Fruit fly (Drosophila melanogaster) whole organism, embryonic: ENCODE measurements around the gene CG8349.

Experiments used
- Ada2b ChIP-seq: fragments of 200-800 bp; sonication (Bioruptor generic); IDR thresholded peaks from 2 replicates; pipeline ENCODE4 v1.3.6; 2022; ENCODE audit warnings: missing biosample characterization, missing genetic modification characterization
- Asciz ChIP-seq: fragments of 200-800 bp; sonication (Bioruptor generic); optimal IDR thresholded peaks from 2 replicates; lab custom pipeline; 2017; ENCODE audit warnings: missing biosample characterization, mild to moderate bottlenecking, missing genetic modification characterization, missing genetic modification reagents
- C15 ChIP-seq: fragments of 200-800 bp; sonication (Bioruptor generic); IDR thresholded peaks from 3 replicates; pipeline ENCODE4 v1.3.6; 2022; ENCODE audit warnings: missing biosample characterization, missing genetic modification characterization
- CG10267 ChIP-seq: fragments of 200-800 bp; sonication (Bioruptor generic); optimal IDR thresholded peaks from 2 replicates; lab custom pipeline; 2018; ENCODE audit warnings: missing biosample characterization, mild to moderate bottlenecking, missing genetic modification characterization, moderate library complexity
- CG10321 ChIP-seq: fragments of 200-800 bp; sonication (Bioruptor generic); IDR thresholded peaks from 2 replicates; pipeline ENCODE4 v1.3.6; 2022; ENCODE audit warnings: missing biosample characterization, missing genetic modification characterization
- CG13424 ChIP-seq: fragments of 200-800 bp; sonication (Bioruptor generic); optimal IDR thresholded peaks from 2 replicates; lab custom pipeline; 2019; ENCODE audit warnings: missing biosample characterization, mild to moderate bottlenecking, missing genetic modification characterization, moderate library complexity
- CG14014 ChIP-seq: fragments of 200-800 bp; sonication (Bioruptor generic); IDR thresholded peaks from 2 replicates; pipeline ENCODE4 v1.3.6; 2022; ENCODE audit warnings: missing biosample characterization, missing genetic modification characterization
- CG17359 ChIP-seq: fragments of 200-800 bp; sonication (Bioruptor generic); optimal IDR thresholded peaks from 3 replicates; lab custom pipeline; 2018; ENCODE audit warnings: missing biosample characterization, mild to moderate bottlenecking, missing genetic modification characterization, moderate library complexity
- CG2129 ChIP-seq: fragments of 200-800 bp; sonication (Bioruptor generic); IDR thresholded peaks from 2 replicates; pipeline ENCODE4 v1.3.6; 2022; ENCODE audit warnings: missing biosample characterization, missing genetic modification characterization; ENCODE audit not compliant: partially characterized antibody
- CG2678 ChIP-seq: fragments of 200-800 bp; sonication (Bioruptor generic); optimal IDR thresholded peaks from 3 replicates; lab custom pipeline; 2019; ENCODE audit warnings: missing biosample characterization, mild to moderate bottlenecking, missing genetic modification characterization, moderate library complexity
- CG32772 ChIP-seq: fragments of 200-800 bp; sonication (Bioruptor generic); IDR thresholded peaks from 2 replicates; pipeline ENCODE4 v1.3.6; 2022; ENCODE audit warnings: missing biosample characterization, missing genetic modification characterization
- CG34224 ChIP-seq: fragments of 200-800 bp; sonication (Bioruptor generic); IDR thresholded peaks from 3 replicates; pipeline ENCODE4 v1.3.6; 2022; ENCODE audit warnings: missing biosample characterization, missing genetic modification characterization; ENCODE audit not compliant: partially characterized antibody
- CG5245 ChIP-seq: fragments of 200-800 bp; sonication (Bioruptor generic); optimal IDR thresholded peaks from 3 replicates; lab custom pipeline; 2016; ENCODE audit warnings: missing biosample characterization, missing genetic modification characterization
- CG5953 ChIP-seq: fragments of 200-800 bp; sonication (Bioruptor generic); IDR thresholded peaks from 2 replicates; pipeline ENCODE4 v1.3.6; 2022; ENCODE audit warnings: missing biosample characterization, missing genetic modification characterization
- CG6791 ChIP-seq: fragments of 200-800 bp; sonication (Bioruptor generic); IDR thresholded peaks from 3 replicates; pipeline ENCODE4 v1.3.6; 2022; ENCODE audit warnings: missing biosample characterization, missing genetic modification characterization; ENCODE audit not compliant: partially characterized antibody
- CG7372 ChIP-seq: fragments of 200-800 bp; sonication (Bioruptor generic); IDR thresholded peaks from 2 replicates; pipeline ENCODE4 v1.3.6; 2022; ENCODE audit warnings: missing biosample characterization, missing genetic modification characterization
- Dll ChIP-seq: fragments of 200-800 bp; sonication (Bioruptor generic); IDR thresholded peaks from 4 replicates; pipeline ENCODE4 v1.3.6; 2022; ENCODE audit warnings: missing biosample characterization, missing genetic modification characterization; ENCODE audit not compliant: partially characterized antibody
- Doc2 ChIP-seq: fragments of 200-800 bp; sonication (Bioruptor generic); IDR thresholded peaks from 2 replicates; pipeline ENCODE4 v1.3.6; 2022; ENCODE audit warnings: missing biosample characterization, missing genetic modification characterization
- Drgx ChIP-seq: fragments of 200-800 bp; sonication (Bioruptor generic); IDR thresholded peaks from 2 replicates; pipeline ENCODE4 v1.3.6; 2022; ENCODE audit warnings: missing biosample characterization, missing genetic modification characterization
- Fer1 ChIP-seq: fragments of 200-800 bp; sonication (Bioruptor generic); optimal IDR thresholded peaks from 2 replicates; lab custom pipeline; 2017; ENCODE audit warnings: missing biosample characterization, mild to moderate bottlenecking, missing genetic modification characterization
- H15 ChIP-seq: fragments of 200-800 bp; sonication (Bioruptor generic); IDR thresholded peaks from 3 replicates; pipeline ENCODE4 v1.3.6; 2022; ENCODE audit warnings: missing biosample characterization, missing genetic modification characterization
- H2.0 ChIP-seq: fragments of 200-800 bp; sonication (Bioruptor generic); IDR thresholded peaks from 2 replicates; pipeline ENCODE4 v1.3.6; 2022; ENCODE audit warnings: missing biosample characterization, missing genetic modification characterization
- HLH4C ChIP-seq: fragments of 200-800 bp; sonication (Bioruptor generic); IDR thresholded peaks from 3 replicates; pipeline ENCODE4 v1.3.6; 2022; ENCODE audit warnings: missing biosample characterization, missing genetic modification characterization; ENCODE audit not compliant: partially characterized antibody
- Hey ChIP-seq: fragments of 200-800 bp; sonication (Bioruptor generic); optimal IDR thresholded peaks from 3 replicates; lab custom pipeline; 2018; ENCODE audit warnings: missing biosample characterization, mild to moderate bottlenecking, missing genetic modification characterization
- Hr3 ChIP-seq: fragments of 200-800 bp; sonication (Bioruptor generic); optimal IDR thresholded peaks from 3 replicates; lab custom pipeline; 2016; ENCODE audit warnings: missing biosample characterization, missing genetic modification characterization
- Hr78 ChIP-seq, 2 experiments: fragments of 200-800 bp in 1 of 2; fragments of >200 bp in 1 of 2; sonication (Bioruptor generic) in 1 of 2; optimal IDR thresholded peaks; 2 replicates each; lab custom pipeline; 2017 to 2019; ENCODE audit warnings: missing biosample characterization in 2 of 2, missing genetic modification characterization in 2 of 2, mild to moderate bottlenecking in 1 of 2, moderate library complexity in 1 of 2
- Lhr ChIP-seq: fragments of 200-800 bp; sonication (Bioruptor generic); optimal IDR thresholded peaks from 3 replicates; lab custom pipeline; 2017; ENCODE audit warnings: mild to moderate bottlenecking, missing biosample characterization, missing genetic modification reagents, missing genetic modification characterization
- Lpt ChIP-seq: fragments of >200 bp; optimal IDR thresholded peaks from 2 replicates; lab custom pipeline; 2018; ENCODE audit warnings: missing biosample characterization, missing genetic modification characterization
- MESR4 ChIP-seq: fragments of 200-800 bp; sonication (Bioruptor generic); optimal IDR thresholded peaks from 2 replicates; lab custom pipeline; 2018; ENCODE audit warnings: missing biosample characterization, mild to moderate bottlenecking, missing genetic modification characterization, moderate library complexity
- Nf-YB ChIP-seq: fragments of 200-800 bp; sonication (Bioruptor generic); optimal IDR thresholded peaks from 3 replicates; lab custom pipeline; 2019; ENCODE audit warnings: missing biosample characterization, mild to moderate bottlenecking, missing genetic modification characterization, moderate library complexity
- Opbp ChIP-seq: fragments of 200-800 bp; sonication (Bioruptor generic); IDR thresholded peaks from 3 replicates; pipeline ENCODE4 v1.3.6; 2022; ENCODE audit warnings: missing biosample characterization, missing genetic modification characterization; ENCODE audit not compliant: partially characterized antibody
- Scr ChIP-seq: fragments of 200-800 bp; sonication (Bioruptor generic); IDR thresholded peaks from 2 replicates; pipeline ENCODE4 v1.3.6; 2022; ENCODE audit warnings: missing biosample characterization, missing genetic modification characterization; ENCODE audit not compliant: partially characterized antibody
- Ssrp ChIP-seq: fragments of 200-800 bp; sonication (Bioruptor generic); optimal IDR thresholded peaks from 2 replicates; lab custom pipeline; 2018; ENCODE audit warnings: missing biosample characterization, mild to moderate bottlenecking, missing genetic modification characterization, moderate library complexity
- Stat92E ChIP-seq, 3 experiments: fragments of >200 bp in 2 of 3; fragments of 200-800 bp in 1 of 3; sonication (Bioruptor generic) in 1 of 3; optimal IDR thresholded peaks; 2 replicates each; lab custom pipeline; 2017 to 2019; ENCODE audit warnings: missing biosample characterization in 3 of 3, missing genetic modification characterization in 3 of 3, mild to moderate bottlenecking in 1 of 3, moderate library complexity in 1 of 3
- YL-1 ChIP-seq: fragments of 200-800 bp; sonication (Bioruptor generic); optimal IDR thresholded peaks from 3 replicates; lab custom pipeline; 2017; ENCODE audit warnings: missing biosample characterization, mild to moderate bottlenecking, missing genetic modification characterization
- al ChIP-seq: fragments of 200-800 bp; sonication (Bioruptor generic); IDR thresholded peaks from 2 replicates; pipeline ENCODE4 v1.3.6; 2022; ENCODE audit warnings: missing biosample characterization, missing genetic modification characterization
- bbx ChIP-seq: fragments of 200-800 bp; sonication (Bioruptor generic); IDR thresholded peaks from 2 replicates; pipeline ENCODE4 v1.3.6; 2022; ENCODE audit warnings: missing biosample characterization, missing genetic modification characterization; ENCODE audit not compliant: partially characterized antibody
- bigmax ChIP-seq: fragments of 200-800 bp; sonication (Bioruptor generic); optimal IDR thresholded peaks from 2 replicates; lab custom pipeline; 2018; ENCODE audit warnings: missing biosample characterization, mild to moderate bottlenecking, missing genetic modification characterization
- cg ChIP-seq: fragments of 200-800 bp; sonication (Bioruptor generic); optimal IDR thresholded peaks from 3 replicates; lab custom pipeline; 2019; ENCODE audit warnings: missing biosample characterization, mild to moderate bottlenecking, missing genetic modification characterization, moderate library complexity
- ci ChIP-seq: fragments of 200-800 bp; sonication (Bioruptor generic); IDR thresholded peaks from 3 replicates; pipeline ENCODE4 v1.3.6; 2022; ENCODE audit warnings: missing biosample characterization, missing genetic modification characterization
- exex ChIP-seq: fragments of 200-800 bp; sonication (Bioruptor generic); optimal IDR thresholded peaks from 4 replicates; lab custom pipeline; 2018; ENCODE audit warnings: missing biosample characterization, mild to moderate bottlenecking, missing genetic modification characterization, moderate library complexity
- hbn ChIP-seq: fragments of 200-800 bp; sonication (Bioruptor generic); IDR thresholded peaks from 2 replicates; pipeline ENCODE4 v1.3.6; 2022; ENCODE audit warnings: missing biosample characterization, missing genetic modification characterization; ENCODE audit not compliant: partially characterized antibody
- her ChIP-seq: fragments of 200-800 bp; sonication (Bioruptor generic); optimal IDR thresholded peaks from 2 replicates; lab custom pipeline; 2016; ENCODE audit warnings: missing biosample characterization, missing genetic modification characterization
- repo ChIP-seq: fragments of 200-800 bp; sonication (Bioruptor generic); optimal IDR thresholded peaks from 2 replicates; lab custom pipeline; 2016; ENCODE audit warnings: missing biosample characterization, missing genetic modification characterization
- scrt ChIP-seq: fragments of 200-800 bp; sonication (Bioruptor generic); optimal IDR thresholded peaks from 2 replicates; lab custom pipeline; 2018; ENCODE audit warnings: missing biosample characterization, mild to moderate bottlenecking, missing genetic modification characterization, moderate library complexity
- ssp ChIP-seq: fragments of 200-800 bp; sonication (Bioruptor generic); IDR thresholded peaks from 2 replicates; pipeline ENCODE4 v1.3.6; 2022; ENCODE audit warnings: missing biosample characterization, missing genetic modification characterization
- tna ChIP-seq: fragments of 200-800 bp; sonication (Bioruptor generic); IDR thresholded peaks from 2 replicates; pipeline ENCODE4 v1.3.6; 2022; ENCODE audit warnings: missing biosample characterization, missing genetic modification characterization; ENCODE audit not compliant: partially characterized antibody
- vnd ChIP-seq: fragments of 200-800 bp; sonication (Bioruptor generic); IDR thresholded peaks from 3 replicates; pipeline ENCODE4 v1.3.6; 2022; ENCODE audit warnings: missing biosample characterization, missing genetic modification characterization; ENCODE audit not compliant: partially characterized antibody

CG8349 gene

dm6 chr2L:8220393-8220934 lies 4.7 kb downstream of the CG8349 start, which contains the start of gene Snx6 (continued):
- no peak for TF ChIP-seq Ssrp (tag; lab: Kevin White, UChicago)
- TF ChIP-seq exex (tag; lab: Kevin White, UChicago) = peak; percentile 80
- peak; percentile 85 for TF ChIP-seq Dll (GFP tag; lab: Robert Waterston, UW)
- peak; percentile 63; the same call in 2 of the 3 replicates for TF ChIP-seq vnd (GFP tag; lab: Robert Waterston, UW)
- peak; percentile 70 for TF ChIP-seq bbx
- TF ChIP-seq HLH4C = peak; percentile 70
- TF ChIP-seq tna (GFP tag; lab: Robert Waterston, UW) = 0 out of 2 replicates have a peak, but pooled peaks have one; percentile 39
- no peak for TF ChIP-seq Asciz (GFP tag; lab: Kevin White, UChicago)
- peak; percentile 58; the same call in 2 of the 3 replicates for TF ChIP-seq CG6791 (GFP tag; lab: Robert Waterston, UW)
- peak; percentile 28; the same call in 1 of the 3 replicates for TF ChIP-seq Opbp (GFP tag; lab: Robert Waterston, UW)
- no peak for TF ChIP-seq Fer1 (GFP tag; lab: Kevin White, UChicago)
- no peak for TF ChIP-seq Ada2b (GFP tag; lab: Robert Waterston, UW)
- peak; percentile 50 for TF ChIP-seq MESR4 (GFP tag; lab: Kevin White, UChicago)
- peak; percentile 83 for TF ChIP-seq CG34224 (GFP tag; lab: Robert Waterston, UW)
- peak; percentile 26 for TF ChIP-seq CG10267 (tag; lab: Kevin White, UChicago)
- TF ChIP-seq CG2129 = peak; percentile 46; the same call in 1 of the 2 replicates
- TF ChIP-seq hbn (GFP tag; lab: Robert Waterston, UW) = peak; percentile 62
- no peak for TF ChIP-seq CG5245 (GFP tag; lab: Kevin White, UChicago)
- peak; percentile 14 for TF ChIP-seq YL-1 (GFP tag; lab: Kevin White, UChicago)
- TF ChIP-seq, all 482 proteins: peak for 41

DNA sequence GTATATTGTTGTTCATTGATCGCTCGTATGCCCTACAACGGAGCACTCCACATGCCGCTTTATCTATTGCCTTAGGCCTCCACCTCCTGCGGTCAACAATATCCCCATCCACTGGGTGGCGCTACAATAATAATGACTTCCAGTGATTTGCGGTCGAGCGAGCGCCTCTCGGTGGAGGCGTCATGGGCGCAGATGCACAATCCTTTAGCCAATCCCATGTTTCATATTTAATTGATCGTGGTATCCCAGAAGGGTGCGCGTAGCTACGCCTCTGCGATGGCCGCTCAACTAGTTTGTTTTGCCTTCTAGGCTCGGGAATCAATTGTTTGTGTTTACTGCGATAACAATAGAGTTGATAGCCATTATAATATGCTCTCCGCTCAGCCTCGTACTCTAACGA lies 13.4 kb downstream of the CG8349 start:
- TF ChIP-seq bigmax (GFP tag; lab: Kevin White, UChicago) (no peak), Lhr (GFP tag; lab: Kevin White, UChicago) (no peak), Stat92E (GFP tag; optimal IDR thresholded peaks at IDR 0.05; lab: Kevin White, UChicago) (no peak), Hr78 (GFP tag; optimal IDR thresholded peaks at IDR 0.05; lab: Kevin White, UChicago) (no peak), repo (GFP tag; lab: Kevin White, UChicago) (no peak), CG17359 (tag; lab: Kevin White, UChicago) (no peak), CG5953 (GFP tag; lab: Robert Waterston, UW) (no peak), Scr (no peak), CG13424 (tag; lab: Kevin White, UChicago) (no peak), ssp (GFP tag; lab: Robert Waterston, UW) (no peak), Lpt (GFP tag; lab: Kevin White, UChicago) (no peak), al (GFP tag; lab: Robert Waterston, UW) (0 out of 2 replicates have a peak, but pooled peaks have one; percentile 16), C15 (GFP tag; lab: Robert Waterston, UW) (no peak), CG2678 (tag; lab: Kevin White, UChicago) (no peak), CG7372 (GFP tag; lab: Robert Waterston, UW) (no peak), CG10321 (GFP tag; lab: Robert Waterston, UW) (no peak), Doc2 (GFP tag; lab: Robert Waterston, UW) (no peak), CG32772 (GFP tag; lab: Robert Waterston, UW) (no peak), H15 (no peak), CG34224 (GFP tag; lab: Robert Waterston, UW) (no peak), H2.0 (GFP tag; lab: Robert Waterston, UW) (no peak), Hr3 (no peak), scrt (GFP tag; lab: Kevin White, UChicago) (no peak), Nf-YB (GFP tag; lab: Kevin White, UChicago) (no peak), Hey (tag; lab: Kevin White, UChicago) (no peak), CG14014 (GFP tag; lab: Robert Waterston, UW) (no peak), Drgx (GFP tag; lab: Robert Waterston, UW) (peak; percentile 81), ci (GFP tag; lab: Robert Waterston, UW) (0 out of 3 replicates have a peak, but pooled peaks have one; percentile 25), her (GFP tag; lab: Kevin White, UChicago) (no peak), cg (GFP tag; lab: Kevin White, UChicago) (no peak)
